Worm (Caenorhabditis elegans): ENCODE measurements around the gene K06H7.1.

- TF ChIP-seq nhr-10 (tag; optimal IDR thresholded peaks at IDR 0.05), result no peak
- TF ChIP-seq fos-1 (tag; optimal IDR thresholded peaks at IDR 0.05), result no peak
- no peak for TF ChIP-seq lin-13 (GFP tag; optimal IDR thresholded peaks at IDR 0.05)
- no peak for TF ChIP-seq ceh-16 (tag; optimal IDR thresholded peaks at IDR 0.05)
- no peak for TF ChIP-seq nhr-12 (tag; optimal IDR thresholded peaks at IDR 0.05)
- TF ChIP-seq unc-62 (GFP tag; optimal IDR thresholded peaks at IDR 0.05), result no peak
- no peak for TF ChIP-seq lin-11 (tag; optimal IDR thresholded peaks at IDR 0.05)
- TF ChIP-seq ztf-11 (tag; optimal IDR thresholded peaks at IDR 0.05), result no peak
- TF ChIP-seq lsy-2 (tag; optimal IDR thresholded peaks at IDR 0.05), result no peak
These were observed 29.9 kb upstream of the K06H7.1 start for ce11 chrIII:8069206-8069605.
